Worm (Caenorhabditis elegans) whole organism, L4 larva: ENCODE results near the gene gck-4.

Experiments
- D1046.2 ChIP-seq: fragments of 200-800 bp; sonication (Bioruptor generic); IDR thresholded peaks from 2 replicates; pipeline ENCODE4 v1.3.6; 2022; ENCODE audit warnings: missing genetic modification characterization, missing compliant biosample characterization
- F10B5.3 ChIP-seq: sonication (generic microtip); optimal IDR thresholded peaks from 2 replicates; lab custom pipeline; 2016; ENCODE audit warnings: mild to moderate bottlenecking, missing genetic modification characterization, missing compliant biosample characterization
- F49E8.2 ChIP-seq: sonication (generic microtip); optimal IDR thresholded peaks from 2 replicates; lab custom pipeline; 2016; ENCODE audit warnings: missing compliant biosample characterization, mild to moderate bottlenecking, missing genetic modification characterization, borderline replicate concordance
- R02D3.7 ChIP-seq: fragments of 150-350 bp; sonication (generic microtip); optimal IDR thresholded peaks from 3 replicates; lab custom pipeline; 2014; ENCODE audit warnings: missing biosample characterization, missing genetic modification characterization
- T20F7.1 ChIP-seq: fragments of 200-800 bp; sonication (Bioruptor generic); optimal IDR thresholded peaks from 2 replicates; lab custom pipeline; 2018; ENCODE audit warnings: mild to moderate bottlenecking, missing genetic modification characterization, missing compliant biosample characterization
- T26A8.4 ChIP-seq: fragments of 200-800 bp; sonication (Bioruptor generic); IDR thresholded peaks from 2 replicates; pipeline ENCODE4 v1.3.6; 2022; ENCODE audit warnings: missing genetic modification characterization, missing compliant biosample characterization
- Y105C5A.15 ChIP-seq: fragments of 200-800 bp; sonication (Bioruptor generic); IDR thresholded peaks from 2 replicates; pipeline ENCODE4 v1.3.6; 2022; ENCODE audit warnings: missing genetic modification characterization, missing compliant biosample characterization
- Y48G9A.11 ChIP-seq: fragments of 200-800 bp; sonication (Bioruptor generic); IDR thresholded peaks from 2 replicates; pipeline ENCODE4 v1.3.6; 2022; ENCODE audit warnings: missing genetic modification reagents, missing genetic modification characterization, missing compliant biosample characterization
- aha-1 ChIP-seq: fragments of 150-350 bp; peaks from one replicate; lab custom pipeline; 2014; ENCODE audit warnings: missing biosample characterization, missing genetic modification characterization
- attf-4 ChIP-seq: sonication (generic microtip); optimal IDR thresholded peaks from 3 replicates; lab custom pipeline; 2017; ENCODE audit warnings: missing biosample characterization, missing genetic modification characterization
- ceh-20 ChIP-seq: fragments of 200-800 bp; sonication (Bioruptor generic); IDR thresholded peaks from 2 replicates; pipeline ENCODE4 v1.3.6; 2022; ENCODE audit warnings: missing genetic modification reagents, missing genetic modification characterization, missing compliant biosample characterization
- ceh-28 ChIP-seq: fragments of 150-350 bp; optimal IDR thresholded peaks from 2 replicates; lab custom pipeline; 2014; ENCODE audit warnings: missing biosample characterization, missing genetic modification reagents, missing genetic modification characterization
- ceh-44 ChIP-seq: fragments of 200-800 bp; sonication (Bioruptor generic); IDR thresholded peaks from 2 replicates; pipeline ENCODE4 v1.3.6; 2022; ENCODE audit warnings: missing genetic modification reagents, missing genetic modification characterization, missing compliant biosample characterization
- ceh-62 ChIP-seq: sonication (generic microtip); optimal IDR thresholded peaks from 2 replicates; lab custom pipeline; 2017; ENCODE audit warnings: missing biosample characterization, missing genetic modification characterization
- cey-2 ChIP-seq: sonication (generic microtip); optimal IDR thresholded peaks from 3 replicates; lab custom pipeline; 2017; ENCODE audit warnings: missing genetic modification characterization, mild to moderate bottlenecking, missing compliant biosample characterization, antibody characterized with exemption, borderline replicate concordance; ENCODE audit not compliant: insufficient read depth
- daf-12 ChIP-seq: fragments of 150-350 bp; optimal IDR thresholded peaks from 2 replicates; lab custom pipeline; 2014; ENCODE audit warnings: missing biosample characterization, missing genetic modification reagents, missing genetic modification characterization
- daf-16 ChIP-seq, 3 experiments: sonication (generic microtip); optimal IDR thresholded peaks; 2 replicates each; lab custom pipeline; 2016 to 2017; ENCODE audit warnings: missing genetic modification characterization in 3 of 3, missing genetic modification reagents in 3 of 3, mild to moderate bottlenecking in 2 of 3, missing compliant biosample characterization in 2 of 3, missing biosample characterization in 1 of 3, moderate library complexity in 1 of 3
- daf-19 ChIP-seq: fragments of 200-800 bp; sonication (Bioruptor generic); conservative IDR thresholded peaks from 2 replicates; pipeline ENCODE4 v1.3.6; 2022; ENCODE audit warnings: missing genetic modification characterization, missing compliant biosample characterization
- daf-8 ChIP-seq: fragments of 200-800 bp; sonication (Bioruptor generic); IDR thresholded peaks from 2 replicates; pipeline ENCODE4 v1.3.6; 2022; ENCODE audit warnings: missing genetic modification characterization, missing compliant biosample characterization
- dmd-6 ChIP-seq: fragments of 200-800 bp; sonication (Bioruptor generic); IDR thresholded peaks from 2 replicates; pipeline ENCODE4 v1.3.6; 2022; ENCODE audit warnings: missing genetic modification reagents, missing genetic modification characterization, missing compliant biosample characterization
- dve-1 ChIP-seq: sonication (generic microtip); optimal IDR thresholded peaks from 2 replicates; lab custom pipeline; 2017; ENCODE audit warnings: antibody characterized with exemption, mild to moderate bottlenecking, missing genetic modification characterization, missing compliant biosample characterization; ENCODE audit not compliant: insufficient read depth
- egl-43 ChIP-seq: fragments of 200-800 bp; sonication (Bioruptor generic); IDR thresholded peaks from 2 replicates; pipeline ENCODE4 v1.3.6; 2022; ENCODE audit warnings: missing genetic modification reagents, missing genetic modification characterization, missing compliant biosample characterization
- fkh-10 ChIP-seq: fragments of 150-350 bp; optimal IDR thresholded peaks from 2 replicates; lab custom pipeline; 2014; ENCODE audit warnings: missing biosample characterization, missing genetic modification reagents, missing genetic modification characterization
- fos-1 ChIP-seq: fragments of 150-350 bp; optimal IDR thresholded peaks from 2 replicates; lab custom pipeline; 2014; ENCODE audit warnings: missing biosample characterization, missing genetic modification characterization
- hlh-11 ChIP-seq: fragments of 200-800 bp; sonication (Bioruptor generic); optimal IDR thresholded peaks from 2 replicates; lab custom pipeline; 2018; ENCODE audit warnings: mild to moderate bottlenecking, missing genetic modification characterization, missing compliant biosample characterization
- hlh-30 ChIP-seq: sonication (generic microtip); optimal IDR thresholded peaks from 2 replicates; lab custom pipeline; 2017; ENCODE audit warnings: antibody characterized with exemption, mild to moderate bottlenecking, missing genetic modification characterization, missing compliant biosample characterization; ENCODE audit not compliant: insufficient read depth
- jun-1 ChIP-seq: fragments of 150-350 bp; optimal IDR thresholded peaks from 2 replicates; lab custom pipeline; 2014; ENCODE audit warnings: missing biosample characterization, missing genetic modification reagents, missing genetic modification characterization
- lin-13 ChIP-seq: fragments of 150-350 bp; optimal IDR thresholded peaks from 2 replicates; lab custom pipeline; 2014; ENCODE audit warnings: missing biosample characterization, missing genetic modification reagents, missing genetic modification characterization
- madf-9 ChIP-seq: fragments of 200-800 bp; sonication (Bioruptor generic); conservative IDR thresholded peaks from 2 replicates; pipeline ENCODE4 v1.3.6; 2022; ENCODE audit warnings: missing genetic modification reagents, missing genetic modification characterization, missing compliant biosample characterization
- mdl-1 ChIP-seq, 2 experiments: fragments of 150-350 bp in 1 of 2; sonication (generic microtip) in 1 of 2; optimal IDR thresholded peaks; 2 replicates each; lab custom pipeline; 2014 to 2017; ENCODE audit warnings: missing biosample characterization in 2 of 2, missing genetic modification characterization in 2 of 2
- mxl-2 ChIP-seq: fragments of 200-800 bp; sonication (Bioruptor generic); conservative IDR thresholded peaks from 2 replicates; pipeline ENCODE4 v1.3.6; 2022; ENCODE audit warnings: missing genetic modification reagents, missing genetic modification characterization, missing compliant biosample characterization
- nhr-11 ChIP-seq: fragments of 150-350 bp; optimal IDR thresholded peaks from 2 replicates; lab custom pipeline; 2014; ENCODE audit warnings: missing biosample characterization, missing genetic modification characterization
- nhr-28 ChIP-seq: fragments of 150-350 bp; optimal IDR thresholded peaks from 2 replicates; lab custom pipeline; 2014; ENCODE audit warnings: missing biosample characterization, missing genetic modification characterization
- nhr-6 ChIP-seq: fragments of 150-350 bp; optimal IDR thresholded peaks from 2 replicates; lab custom pipeline; 2014; ENCODE audit warnings: missing biosample characterization, missing genetic modification characterization
- nhr-77 ChIP-seq: fragments of 150-350 bp; optimal IDR thresholded peaks from 2 replicates; lab custom pipeline; 2014; ENCODE audit warnings: missing biosample characterization, missing genetic modification characterization
- php-3 ChIP-seq: fragments of 200-800 bp; sonication (Bioruptor generic); IDR thresholded peaks from 2 replicates; pipeline ENCODE4 v1.3.6; 2022; ENCODE audit warnings: missing genetic modification reagents, missing genetic modification characterization, missing compliant biosample characterization
- pqm-1 ChIP-seq: sonication (generic microtip); optimal IDR thresholded peaks from 2 replicates; lab custom pipeline; 2017; ENCODE audit warnings: missing biosample characterization, missing genetic modification characterization
- sdz-12 ChIP-seq: fragments of 200-800 bp; sonication (Bioruptor generic); optimal IDR thresholded peaks from 2 replicates; lab custom pipeline; 2018; ENCODE audit warnings: mild to moderate bottlenecking, missing genetic modification characterization, missing compliant biosample characterization
- set-16 ChIP-seq: fragments of 200-800 bp; sonication (Bioruptor generic); IDR thresholded peaks from 2 replicates; pipeline ENCODE4 v1.3.6; 2022; ENCODE audit warnings: missing genetic modification reagents, missing genetic modification characterization, missing compliant biosample characterization
- skn-1 ChIP-seq: fragments of 150-350 bp; optimal IDR thresholded peaks from 2 replicates; lab custom pipeline; 2014; ENCODE audit warnings: missing biosample characterization, missing genetic modification characterization
- snpc-1.2 ChIP-seq: fragments of 200-800 bp; sonication (Bioruptor generic); IDR thresholded peaks from 2 replicates; pipeline ENCODE4 v1.3.6; 2022; ENCODE audit warnings: missing genetic modification reagents, missing genetic modification characterization, missing compliant biosample characterization
- tra-1 ChIP-seq: fragments of 200-800 bp; sonication (Bioruptor generic); IDR thresholded peaks from 2 replicates; pipeline ENCODE4 v1.3.6; 2022; ENCODE audit warnings: missing genetic modification reagents, missing genetic modification characterization, missing compliant biosample characterization
- unc-39 ChIP-seq: sonication (generic microtip); optimal IDR thresholded peaks from 2 replicates; lab custom pipeline; 2017; ENCODE audit warnings: missing biosample characterization, missing genetic modification characterization
- vab-7 ChIP-seq: fragments of 200-800 bp; sonication (Bioruptor generic); IDR thresholded peaks from 2 replicates; pipeline ENCODE4 v1.3.6; 2022; ENCODE audit warnings: missing genetic modification reagents, missing genetic modification characterization, missing compliant biosample characterization
- zag-1 ChIP-seq: fragments of 150-350 bp; optimal IDR thresholded peaks from 2 replicates; lab custom pipeline; 2014; ENCODE audit warnings: missing biosample characterization, missing genetic modification characterization
- zip-2 ChIP-seq: fragments of 150-350 bp; optimal IDR thresholded peaks from 2 replicates; lab custom pipeline; 2014; ENCODE audit warnings: missing biosample characterization, missing genetic modification characterization
- ztf-11 ChIP-seq: fragments of 150-350 bp; optimal IDR thresholded peaks from 2 replicates; lab custom pipeline; 2014; ENCODE audit warnings: missing biosample characterization, missing genetic modification characterization
- ztf-7 ChIP-seq: fragments of 150-350 bp; optimal IDR thresholded peaks from 2 replicates; lab custom pipeline; 2014; ENCODE audit warnings: missing biosample characterization, missing genetic modification characterization

gck-4 gene

ce11 chrX:13675444-13675843 lies 1.5 kb upstream of the gck-4 start (continued):
- no peak for TF ChIP-seq T20F7.1 (GFP tag; lab: Kevin White, UChicago)
- TF ChIP-seq snpc-1.2: no peak
- no peak for TF ChIP-seq daf-16 (GFP tag; optimal IDR thresholded peaks at IDR 0.05; lab: Kevin White, UChicago)
- no peak for TF ChIP-seq daf-16 (tag; optimal IDR thresholded peaks at IDR 0.05; lab: Kevin White, UChicago)

ce11 chrX:13685725-13686124 lies 8.7 kb downstream of the gck-4 start:
- TF ChIP-seq nhr-28 (tag; lab: Kevin White, UChicago): peak; percentile 29
- TF ChIP-seq Y48G9A.11 (GFP tag; lab: Robert Waterston, UW): no peak
- no peak for TF ChIP-seq lin-13 (GFP tag; lab: Kevin White, UChicago)
- no peak for TF ChIP-seq jun-1 (tag; lab: Kevin White, UChicago)
- TF ChIP-seq hlh-30 (tag; lab: Kevin White, UChicago): peak; percentile 44
- TF ChIP-seq vab-7 (GFP tag; lab: Robert Waterston, UW): no peak
- no peak for TF ChIP-seq daf-16 (GFP tag; optimal IDR thresholded peaks at IDR 0.05; lab: Kevin White, UChicago)
- TF ChIP-seq daf-16 (tag; optimal IDR thresholded peaks at IDR 0.05; lab: Kevin White, UChicago): peak; percentile 60
- no peak for TF ChIP-seq egl-43 (GFP tag; lab: Robert Waterston, UW)
- TF ChIP-seq aha-1 (tag; lab: Kevin White, UChicago): no peak
- no peak for TF ChIP-seq D1046.2 (GFP tag; lab: Robert Waterston, UW)
- TF ChIP-seq ztf-7 (tag; lab: Kevin White, UChicago): no peak
- TF ChIP-seq sdz-12 (GFP tag; lab: Kevin White, UChicago): no peak
- TF ChIP-seq hlh-11: peak; percentile 28
- TF ChIP-seq nhr-6 (tag; lab: Kevin White, UChicago): peak; percentile 46
- peak; percentile 76 for TF ChIP-seq php-3 (GFP tag; lab: Robert Waterston, UW)
- no peak for TF ChIP-seq ceh-44 (GFP tag; lab: Robert Waterston, UW)
- no peak for TF ChIP-seq daf-12 (tag; lab: Kevin White, UChicago)
- peak; percentile 58 for TF ChIP-seq pqm-1 (tag; lab: Kevin White, UChicago)
- peak; percentile 17; the same call in 1 of the 2 replicates for TF ChIP-seq dmd-6
- TF ChIP-seq mxl-2 (GFP tag; lab: Robert Waterston, UW): no peak
- TF ChIP-seq tra-1 (GFP tag; lab: Robert Waterston, UW): no peak
- no peak for TF ChIP-seq F49E8.2 (tag; lab: Kevin White, UChicago)
- TF ChIP-seq F10B5.3 (tag; lab: Kevin White, UChicago): no peak
- TF ChIP-seq cey-2 (tag; lab: Kevin White, UChicago): no peak
- TF ChIP-seq nhr-77 (tag; lab: Kevin White, UChicago): peak; percentile 14
- TF ChIP-seq Y105C5A.15: no peak
- TF ChIP-seq ceh-28: no peak
- TF ChIP-seq T26A8.4 (GFP tag; lab: Robert Waterston, UW): no peak
- no peak for TF ChIP-seq unc-39 (tag; lab: Kevin White, UChicago)
- peak; percentile 73 for TF ChIP-seq dve-1 (tag; lab: Kevin White, UChicago)
- TF ChIP-seq daf-19 (GFP tag; lab: Robert Waterston, UW): no peak
- no peak for TF ChIP-seq fos-1 (tag; lab: Kevin White, UChicago)
- peak in 1 of 2 experiments; percentile 40 for TF ChIP-seq mdl-1 (tag; optimal IDR thresholded peaks at IDR 0.05; lab: Kevin White, UChicago)

- no peak for TF ChIP-seq nhr-11
- no peak for TF ChIP-seq nhr-77 (tag; lab: Kevin White, UChicago)
- TF ChIP-seq F10B5.3 (tag; lab: Kevin White, UChicago): peak; percentile 59
- no peak for TF ChIP-seq madf-9 (GFP tag; lab: Robert Waterston, UW)
- no peak for TF ChIP-seq attf-4
- peak; percentile 75 for TF ChIP-seq egl-43 (GFP tag; lab: Robert Waterston, UW)
- no peak for TF ChIP-seq zip-2 (tag; lab: Kevin White, UChicago)
- TF ChIP-seq lin-13 (GFP tag; lab: Kevin White, UChicago): peak; percentile 35
- TF ChIP-seq ztf-11 (tag; lab: Kevin White, UChicago): no peak
- no peak for TF ChIP-seq fos-1 (tag; lab: Kevin White, UChicago)
- TF ChIP-seq R02D3.7 (tag; lab: Kevin White, UChicago): no peak
- no peak for TF ChIP-seq ceh-62 (tag; lab: Kevin White, UChicago)
- TF ChIP-seq daf-8 (GFP tag; lab: Robert Waterston, UW): no peak
- peak; percentile 35; the same call in 1 of the 2 replicates for TF ChIP-seq set-16 (GFP tag; lab: Robert Waterston, UW)
- no peak for TF ChIP-seq skn-1 (tag; lab: Kevin White, UChicago)
- no peak for TF ChIP-seq ceh-20 (GFP tag; lab: Robert Waterston, UW)
- peak; percentile 14 for TF ChIP-seq fkh-10 (GFP tag; lab: Kevin White, UChicago)
- TF ChIP-seq hlh-11: peak; percentile 73
- peak; percentile 7 for TF ChIP-seq zag-1 (tag; lab: Kevin White, UChicago)
- TF ChIP-seq T20F7.1 (GFP tag; lab: Kevin White, UChicago): no peak
- TF ChIP-seq jun-1 (tag; lab: Kevin White, UChicago): peak; percentile 6
These were observed 10.1 kb downstream of the gck-4 start for ce11 chrX:13687111-13687512.
